Worm (Caenorhabditis elegans) whole organism, L4 larva: Measurements from ENCODE around the gene ceh-48.
A peak's percentile ranks its signal among the peaks of the same experiment; 100 is the strongest.

Experiments
- D1046.2 ChIP-seq: fragments of 200-800 bp; sonication (Bioruptor generic); IDR thresholded peaks from 2 replicates; pipeline ENCODE4 v1.3.6; 2022; ENCODE audit warnings: missing genetic modification characterization, missing compliant biosample characterization
- R02D3.7 ChIP-seq: fragments of 150-350 bp; sonication (generic microtip); optimal IDR thresholded peaks from 3 replicates; lab custom pipeline; 2014; ENCODE audit warnings: missing biosample characterization, missing genetic modification characterization
- T20F7.1 ChIP-seq: fragments of 200-800 bp; sonication (Bioruptor generic); optimal IDR thresholded peaks from 2 replicates; lab custom pipeline; 2018; ENCODE audit warnings: mild to moderate bottlenecking, missing genetic modification characterization, missing compliant biosample characterization
- T26A8.4 ChIP-seq: fragments of 200-800 bp; sonication (Bioruptor generic); IDR thresholded peaks from 2 replicates; pipeline ENCODE4 v1.3.6; 2022; ENCODE audit warnings: missing genetic modification characterization, missing compliant biosample characterization
- Y48G9A.11 ChIP-seq: fragments of 200-800 bp; sonication (Bioruptor generic); IDR thresholded peaks from 2 replicates; pipeline ENCODE4 v1.3.6; 2022; ENCODE audit warnings: missing genetic modification reagents, missing genetic modification characterization, missing compliant biosample characterization
- Y5F2A.4 ChIP-seq: fragments of 200-800 bp; sonication (Bioruptor generic); optimal IDR thresholded peaks from 2 replicates; lab custom pipeline; 2018; ENCODE audit warnings: mild to moderate bottlenecking, missing genetic modification characterization, missing compliant biosample characterization
- ama-1 ChIP-seq: fragments of 150-350 bp; optimal IDR thresholded peaks from 2 replicates; lab custom pipeline; 2014; ENCODE audit warnings: inconsistent platforms, mixed read lengths
- arid-1 ChIP-seq: fragments of 200-800 bp; sonication (Bioruptor generic); conservative IDR thresholded peaks from 2 replicates; pipeline ENCODE4 v1.3.6; 2022; ENCODE audit warnings: missing genetic modification reagents, missing genetic modification characterization, missing compliant biosample characterization
- ceh-32 ChIP-seq: sonication (generic microtip); optimal IDR thresholded peaks from 2 replicates; lab custom pipeline; 2016; ENCODE audit warnings: mild to moderate bottlenecking, missing genetic modification characterization, missing compliant biosample characterization; ENCODE audit not compliant: poor library complexity
- ceh-82 ChIP-seq: sonication (generic microtip); optimal IDR thresholded peaks from 2 replicates; lab custom pipeline; 2017; ENCODE audit warnings: missing biosample characterization, missing genetic modification characterization
- ces-1 ChIP-seq: fragments of 150-350 bp; sonication (generic microtip); optimal IDR thresholded peaks from 4 replicates; lab custom pipeline; 2014; ENCODE audit warnings: missing biosample characterization, missing genetic modification reagents, missing genetic modification characterization
- cey-2 ChIP-seq: sonication (generic microtip); optimal IDR thresholded peaks from 3 replicates; lab custom pipeline; 2017; ENCODE audit warnings: missing genetic modification characterization, mild to moderate bottlenecking, missing compliant biosample characterization, antibody characterized with exemption, borderline replicate concordance; ENCODE audit not compliant: insufficient read depth
- ctbp-1 ChIP-seq: fragments of 200-800 bp; sonication (Bioruptor generic); IDR thresholded peaks from 2 replicates; pipeline ENCODE4 v1.3.6; 2022; ENCODE audit warnings: missing genetic modification reagents, missing genetic modification characterization, missing compliant biosample characterization
- daf-12 ChIP-seq: fragments of 150-350 bp; optimal IDR thresholded peaks from 2 replicates; lab custom pipeline; 2014; ENCODE audit warnings: missing biosample characterization, missing genetic modification reagents, missing genetic modification characterization
- daf-16 ChIP-seq, 3 experiments: sonication (generic microtip); optimal IDR thresholded peaks; 2 replicates each; lab custom pipeline; 2016 to 2017; ENCODE audit warnings: missing genetic modification characterization in 3 of 3, missing genetic modification reagents in 3 of 3, mild to moderate bottlenecking in 2 of 3, missing compliant biosample characterization in 2 of 3, missing biosample characterization in 1 of 3, moderate library complexity in 1 of 3
- dmd-6 ChIP-seq: fragments of 200-800 bp; sonication (Bioruptor generic); IDR thresholded peaks from 2 replicates; pipeline ENCODE4 v1.3.6; 2022; ENCODE audit warnings: missing genetic modification reagents, missing genetic modification characterization, missing compliant biosample characterization
- dmd-9 ChIP-seq: fragments of 200-800 bp; sonication (Bioruptor generic); IDR thresholded peaks from 2 replicates; pipeline ENCODE4 v1.3.6; 2022; ENCODE audit warnings: missing genetic modification reagents, missing genetic modification characterization, missing compliant biosample characterization
- dve-1 ChIP-seq: sonication (generic microtip); optimal IDR thresholded peaks from 2 replicates; lab custom pipeline; 2017; ENCODE audit warnings: antibody characterized with exemption, mild to moderate bottlenecking, missing genetic modification characterization, missing compliant biosample characterization; ENCODE audit not compliant: insufficient read depth
- egl-27 ChIP-seq: sonication (generic microtip); optimal IDR thresholded peaks from 3 replicates; lab custom pipeline; 2017; ENCODE audit warnings: missing biosample characterization, missing genetic modification reagents, missing genetic modification characterization
- egl-43 ChIP-seq: fragments of 200-800 bp; sonication (Bioruptor generic); IDR thresholded peaks from 2 replicates; pipeline ENCODE4 v1.3.6; 2022; ENCODE audit warnings: missing genetic modification reagents, missing genetic modification characterization, missing compliant biosample characterization
- fos-1 ChIP-seq: fragments of 150-350 bp; optimal IDR thresholded peaks from 2 replicates; lab custom pipeline; 2014; ENCODE audit warnings: missing biosample characterization, missing genetic modification characterization
- hlh-30 ChIP-seq: sonication (generic microtip); optimal IDR thresholded peaks from 2 replicates; lab custom pipeline; 2017; ENCODE audit warnings: antibody characterized with exemption, mild to moderate bottlenecking, missing genetic modification characterization, missing compliant biosample characterization; ENCODE audit not compliant: insufficient read depth
- hmg-1.1 ChIP-seq: fragments of 200-800 bp; sonication (Bioruptor generic); IDR thresholded peaks from 2 replicates; pipeline ENCODE4 v1.3.6; 2022; ENCODE audit warnings: missing genetic modification reagents, missing genetic modification characterization, missing compliant biosample characterization
- jun-1 ChIP-seq: fragments of 150-350 bp; optimal IDR thresholded peaks from 2 replicates; lab custom pipeline; 2014; ENCODE audit warnings: missing biosample characterization, missing genetic modification reagents, missing genetic modification characterization
- lin-13 ChIP-seq: fragments of 150-350 bp; optimal IDR thresholded peaks from 2 replicates; lab custom pipeline; 2014; ENCODE audit warnings: missing biosample characterization, missing genetic modification reagents, missing genetic modification characterization
- lin-15B ChIP-seq: fragments of 150-350 bp; sonication (generic microtip); optimal IDR thresholded peaks from 3 replicates; lab custom pipeline; 2014; ENCODE audit warnings: missing biosample characterization, missing genetic modification characterization
- lsy-2 ChIP-seq, 2 experiments: fragments of 150-350 bp in 1 of 2; sonication (generic microtip) in 1 of 2; optimal IDR thresholded peaks; 2 replicates each; lab custom pipeline; 2014 to 2017; ENCODE audit warnings: missing biosample characterization in 2 of 2, missing genetic modification characterization in 2 of 2
- madf-5 ChIP-seq, 2 experiments: fragments of 200-800 bp; sonication (Bioruptor generic); IDR thresholded peaks; 2 replicates each; pipeline ENCODE4 v1.3.6; 2022; ENCODE audit warnings: missing compliant biosample characterization in 2 of 2, missing genetic modification characterization in 2 of 2
- madf-9 ChIP-seq: fragments of 200-800 bp; sonication (Bioruptor generic); conservative IDR thresholded peaks from 2 replicates; pipeline ENCODE4 v1.3.6; 2022; ENCODE audit warnings: missing genetic modification reagents, missing genetic modification characterization, missing compliant biosample characterization
- mep-1 ChIP-seq: fragments of 150-350 bp; sonication (generic microtip); optimal IDR thresholded peaks from 3 replicates; lab custom pipeline; 2014; ENCODE audit warnings: missing biosample characterization, missing genetic modification characterization
- mxl-2 ChIP-seq: fragments of 200-800 bp; sonication (Bioruptor generic); conservative IDR thresholded peaks from 2 replicates; pipeline ENCODE4 v1.3.6; 2022; ENCODE audit warnings: missing genetic modification reagents, missing genetic modification characterization, missing compliant biosample characterization
- mxl-3 ChIP-seq: fragments of 200-800 bp; sonication (Bioruptor generic); optimal IDR thresholded peaks from 2 replicates; lab custom pipeline; 2018; ENCODE audit warnings: mild to moderate bottlenecking, missing genetic modification characterization, missing compliant biosample characterization
- nhr-11 ChIP-seq: fragments of 150-350 bp; optimal IDR thresholded peaks from 2 replicates; lab custom pipeline; 2014; ENCODE audit warnings: missing biosample characterization, missing genetic modification characterization
- nhr-25 ChIP-seq: sonication (generic microtip); optimal IDR thresholded peaks from 2 replicates; lab custom pipeline; 2017; ENCODE audit warnings: missing genetic modification characterization, mild to moderate bottlenecking, missing compliant biosample characterization, antibody characterized with exemption, moderate library complexity, borderline replicate concordance; ENCODE audit not compliant: insufficient read depth
- nhr-28 ChIP-seq: fragments of 150-350 bp; optimal IDR thresholded peaks from 2 replicates; lab custom pipeline; 2014; ENCODE audit warnings: missing biosample characterization, missing genetic modification characterization
- nhr-42 ChIP-seq: fragments of 200-800 bp; sonication (Bioruptor generic); IDR thresholded peaks from 2 replicates; pipeline ENCODE4 v1.3.6; 2022; ENCODE audit warnings: missing genetic modification characterization, missing compliant biosample characterization
- nhr-48 ChIP-seq: sonication (generic microtip); optimal IDR thresholded peaks from 2 replicates; lab custom pipeline; 2016; ENCODE audit warnings: mild to moderate bottlenecking, missing genetic modification characterization, missing compliant biosample characterization
- nhr-6 ChIP-seq: fragments of 150-350 bp; optimal IDR thresholded peaks from 2 replicates; lab custom pipeline; 2014; ENCODE audit warnings: missing biosample characterization, missing genetic modification characterization
- nhr-76 ChIP-seq: fragments of 150-350 bp; optimal IDR thresholded peaks from 2 replicates; lab custom pipeline; 2014; ENCODE audit warnings: missing biosample characterization, missing genetic modification characterization
- pqm-1 ChIP-seq: sonication (generic microtip); optimal IDR thresholded peaks from 2 replicates; lab custom pipeline; 2017; ENCODE audit warnings: missing biosample characterization, missing genetic modification characterization
- snpc-1.2 ChIP-seq: fragments of 200-800 bp; sonication (Bioruptor generic); IDR thresholded peaks from 2 replicates; pipeline ENCODE4 v1.3.6; 2022; ENCODE audit warnings: missing genetic modification reagents, missing genetic modification characterization, missing compliant biosample characterization
- spr-1 ChIP-seq: sonication (generic microtip); optimal IDR thresholded peaks from 2 replicates; lab custom pipeline; 2016; ENCODE audit warnings: mild to moderate bottlenecking, missing genetic modification characterization, missing compliant biosample characterization
- vab-7 ChIP-seq: fragments of 200-800 bp; sonication (Bioruptor generic); IDR thresholded peaks from 2 replicates; pipeline ENCODE4 v1.3.6; 2022; ENCODE audit warnings: missing genetic modification reagents, missing genetic modification characterization, missing compliant biosample characterization
- zag-1 ChIP-seq: fragments of 150-350 bp; optimal IDR thresholded peaks from 2 replicates; lab custom pipeline; 2014; ENCODE audit warnings: missing biosample characterization, missing genetic modification characterization
- zfp-2 ChIP-seq: sonication (generic microtip); optimal IDR thresholded peaks from 2 replicates; lab custom pipeline; 2016; ENCODE audit warnings: mild to moderate bottlenecking, missing genetic modification characterization, missing compliant biosample characterization
- zip-11 ChIP-seq: fragments of 200-800 bp; sonication (Bioruptor generic); IDR thresholded peaks from 2 replicates; pipeline ENCODE4 v1.3.6; 2022; ENCODE audit warnings: missing genetic modification characterization, missing compliant biosample characterization
- zip-2 ChIP-seq: fragments of 150-350 bp; optimal IDR thresholded peaks from 2 replicates; lab custom pipeline; 2014; ENCODE audit warnings: missing biosample characterization, missing genetic modification characterization
- ztf-11 ChIP-seq: fragments of 150-350 bp; optimal IDR thresholded peaks from 2 replicates; lab custom pipeline; 2014; ENCODE audit warnings: missing biosample characterization, missing genetic modification characterization

ceh-48 gene

ce11 chrIV:6792380-6793309 is 19.3 kb upstream of the ceh-48 start (continued):
- TF ChIP-seq ctbp-1 (GFP tag; lab: Robert Waterston, UW) (no peak), jun-1 (tag; lab: Kevin White, UChicago) (no peak), zip-2 (no peak), egl-27 (tag; lab: Kevin White, UChicago) (no peak), lin-15B (no peak), daf-16 (GFP tag; optimal IDR thresholded peaks at IDR 0.05; lab: Kevin White, UChicago) (no peak), daf-16 (tag; optimal IDR thresholded peaks at IDR 0.05; lab: Kevin White, UChicago) (peak; percentile 15), zip-11 (GFP tag; lab: Robert Waterston, UW) (no peak), vab-7 (GFP tag; lab: Robert Waterston, UW) (0 out of 2 replicates have a peak, but pooled peaks have one; percentile 21), cey-2 (tag; lab: Kevin White, UChicago) (no peak), T26A8.4 (GFP tag; lab: Robert Waterston, UW) (no peak; the same call in 1 of the 2 replicates), hmg-1.1 (GFP tag; lab: Robert Waterston, UW) (peak; percentile 22; the same call in 1 of the 2 replicates), ceh-82 (tag; lab: Kevin White, UChicago) (no peak), nhr-42 (GFP tag; lab: Robert Waterston, UW) (no peak), lin-13 (GFP tag; lab: Kevin White, UChicago) (peak; percentile 22), mep-1 (peak; percentile 35), madf-9 (GFP tag; lab: Robert Waterston, UW) (no peak), Y48G9A.11 (GFP tag; lab: Robert Waterston, UW) (peak; percentile 66; the same call in 1 of the 2 replicates), pqm-1 (tag; lab: Kevin White, UChicago) (no peak), daf-12 (tag; lab: Kevin White, UChicago) (no peak), egl-43 (GFP tag; lab: Robert Waterston, UW) (0 out of 2 replicates have a peak, but pooled peaks have one; percentile 4), arid-1 (GFP tag; lab: Robert Waterston, UW) (0 out of 2 replicates have a peak, but pooled peaks have one; percentile 13), fos-1 (no peak), dve-1 (tag; lab: Kevin White, UChicago) (peak; percentile 51), ztf-11 (tag; lab: Kevin White, UChicago) (no peak), snpc-1.2 (GFP tag; lab: Robert Waterston, UW) (peak; percentile 82), D1046.2 (GFP tag; lab: Robert Waterston, UW) (0 out of 2 replicates have a peak, but pooled peaks have one; percentile 32), lsy-2 (tag; optimal IDR thresholded peaks at IDR 0.05; lab: Kevin White, UChicago) (peak in 1 of 2 experiments; percentile 48), ces-1 (GFP tag; lab: Kevin White, UChicago) (no peak), Y5F2A.4 (GFP tag; lab: Kevin White, UChicago) (no peak), nhr-11 (tag; lab: Kevin White, UChicago) (no peak), zag-1 (tag; lab: Kevin White, UChicago) (no peak), mxl-2 (GFP tag; lab: Robert Waterston, UW) (no peak), dmd-9 (GFP tag; lab: Robert Waterston, UW) (no peak), T20F7.1 (GFP tag; lab: Kevin White, UChicago) (peak; percentile 54), spr-1 (tag; lab: Kevin White, UChicago) (no peak), madf-5 (GFP tag; IDR thresholded peaks at IDR 0.05; lab: Robert Waterston, UW) (no peak), hlh-30 (tag; lab: Kevin White, UChicago) (no peak), nhr-48 (tag; lab: Kevin White, UChicago) (peak; percentile 36), nhr-25 (tag; lab: Kevin White, UChicago) (no peak), mxl-3 (GFP tag; lab: Kevin White, UChicago) (no peak), dmd-6 (GFP tag; lab: Robert Waterston, UW) (0 out of 2 replicates have a peak, but pooled peaks have one; percentile 7), R02D3.7 (tag; lab: Kevin White, UChicago) (no peak), nhr-6 (tag; lab: Kevin White, UChicago) (no peak), ama-1 (peak; percentile 28), zfp-2 (no peak), nhr-76 (tag; lab: Kevin White, UChicago) (no peak), nhr-28 (tag; lab: Kevin White, UChicago) (no peak), ceh-32 (tag; lab: Kevin White, UChicago) (no peak)
